Fruit fly (Drosophila melanogaster) whole organism, embryonic: ENCODE data around the gene CG9514.

Experiments
- Abd-B ChIP-seq: fragments of 200-800 bp; sonication (Bioruptor generic); optimal IDR thresholded peaks from 2 replicates; lab custom pipeline; 2018; ENCODE audit warnings: missing biosample characterization, mild to moderate bottlenecking, missing genetic modification characterization, moderate library complexity
- Atf6 ChIP-seq: fragments of 200-800 bp; sonication (Bioruptor generic); IDR thresholded peaks from 2 replicates; pipeline ENCODE4 v1.3.6; 2022; ENCODE audit warnings: missing biosample characterization, missing genetic modification characterization
- CG10431 ChIP-seq: fragments of 200-800 bp; sonication (Bioruptor generic); optimal IDR thresholded peaks from 3 replicates; lab custom pipeline; 2018; ENCODE audit warnings: missing biosample characterization, mild to moderate bottlenecking, missing genetic modification characterization
- CG10543 ChIP-seq: fragments of 200-800 bp; sonication (Bioruptor generic); optimal IDR thresholded peaks from 3 replicates; lab custom pipeline; 2017; ENCODE audit warnings: missing biosample characterization, mild to moderate bottlenecking, missing genetic modification characterization, moderate library complexity
- CG11504 ChIP-seq: fragments of 200-800 bp; sonication (Bioruptor generic); optimal IDR thresholded peaks from 3 replicates; lab custom pipeline; 2019; ENCODE audit warnings: missing biosample characterization, mild to moderate bottlenecking, missing genetic modification characterization, moderate library complexity
- CG12155 ChIP-seq: fragments of 200-800 bp; sonication (Bioruptor generic); optimal IDR thresholded peaks from 3 replicates; lab custom pipeline; 2016; ENCODE audit warnings: missing biosample characterization, missing genetic modification characterization
- CG12299 ChIP-seq: fragments of 200-800 bp; sonication (Bioruptor generic); optimal IDR thresholded peaks from 2 replicates; lab custom pipeline; 2018; ENCODE audit warnings: missing biosample characterization, mild to moderate bottlenecking, missing genetic modification characterization
- CG13424 ChIP-seq: fragments of 200-800 bp; sonication (Bioruptor generic); optimal IDR thresholded peaks from 2 replicates; lab custom pipeline; 2019; ENCODE audit warnings: missing biosample characterization, mild to moderate bottlenecking, missing genetic modification characterization, moderate library complexity
- CG18599 ChIP-seq: fragments of 200-800 bp; sonication (Bioruptor generic); optimal IDR thresholded peaks from 3 replicates; lab custom pipeline; 2017; ENCODE audit warnings: missing biosample characterization, missing genetic modification characterization, mild to moderate bottlenecking, moderate library complexity, missing genetic modification reagents
- CG2889 ChIP-seq: fragments of 200-800 bp; sonication (Bioruptor generic); IDR thresholded peaks from 3 replicates; pipeline ENCODE4 v1.3.6; 2022; ENCODE audit warnings: missing biosample characterization, missing genetic modification characterization
- CG31441 ChIP-seq: fragments of 200-800 bp; sonication (Bioruptor generic); IDR thresholded peaks from 2 replicates; pipeline ENCODE4 v1.3.6; 2022; ENCODE audit warnings: missing biosample characterization, missing genetic modification characterization
- CG3163 ChIP-seq: fragments of 200-800 bp; sonication (Bioruptor generic); optimal IDR thresholded peaks from 3 replicates; lab custom pipeline; 2016; ENCODE audit warnings: missing biosample characterization, missing genetic modification characterization
- CG34376 ChIP-seq: fragments of 200-800 bp; sonication (Bioruptor generic); optimal IDR thresholded peaks from 2 replicates; lab custom pipeline; 2018; ENCODE audit warnings: missing biosample characterization, mild to moderate bottlenecking, missing genetic modification characterization
- CG3838 ChIP-seq: fragments of 200-800 bp; sonication (Bioruptor generic); optimal IDR thresholded peaks from 3 replicates; lab custom pipeline; 2016; ENCODE audit warnings: missing biosample characterization, missing genetic modification characterization
- CG4854 ChIP-seq: fragments of 200-800 bp; sonication (Bioruptor generic); optimal IDR thresholded peaks from 2 replicates; lab custom pipeline; 2016; ENCODE audit warnings: missing biosample characterization, missing genetic modification characterization, inconsistent platforms
- CG6765 ChIP-seq: fragments of 200-800 bp; sonication (Bioruptor generic); optimal IDR thresholded peaks from 3 replicates; lab custom pipeline; 2017; ENCODE audit warnings: missing biosample characterization, mild to moderate bottlenecking, missing genetic modification characterization
- CG6854 ChIP-seq: fragments of 200-800 bp; sonication (Bioruptor generic); optimal IDR thresholded peaks from 3 replicates; lab custom pipeline; 2017; ENCODE audit warnings: missing biosample characterization, mild to moderate bottlenecking, missing genetic modification characterization
- CG8388 ChIP-seq: fragments of 200-800 bp; sonication (Bioruptor generic); optimal IDR thresholded peaks from 2 replicates; lab custom pipeline; 2019; ENCODE audit warnings: missing biosample characterization, mild to moderate bottlenecking, missing genetic modification characterization, moderate library complexity
- CoRest ChIP-seq: fragments of 200-800 bp; sonication (Bioruptor generic); optimal IDR thresholded peaks from 3 replicates; lab custom pipeline; 2018; ENCODE audit warnings: missing biosample characterization, mild to moderate bottlenecking, missing genetic modification characterization, moderate library complexity
- D19B ChIP-seq: fragments of 200-800 bp; sonication (Bioruptor generic); optimal IDR thresholded peaks from 2 replicates; lab custom pipeline; 2017; ENCODE audit warnings: missing biosample characterization, mild to moderate bottlenecking, missing genetic modification characterization
- Deaf1 ChIP-seq: fragments of 200-800 bp; optimal IDR thresholded peaks from 3 replicates; lab custom pipeline; 2019; ENCODE audit warnings: missing biosample characterization, mild to moderate bottlenecking, missing genetic modification characterization, moderate library complexity
- Dfd ChIP-seq, 2 experiments: fragments of >200 bp; optimal IDR thresholded peaks; 2 replicates each; lab custom pipeline; 2017; ENCODE audit warnings: missing biosample characterization in 2 of 2, missing genetic modification characterization in 2 of 2
- Eip74EF ChIP-seq, 2 experiments: fragments of 200-800 bp in 1 of 2; fragments of >200 bp in 1 of 2; sonication (Bioruptor generic) in 1 of 2; optimal IDR thresholded peaks; 2 replicates each; lab custom pipeline; 2017 to 2019; ENCODE audit warnings: missing biosample characterization in 2 of 2, missing genetic modification characterization in 2 of 2, mild to moderate bottlenecking in 1 of 2, moderate library complexity in 1 of 2
- Ets97D ChIP-seq: fragments of 200-800 bp; sonication (Bioruptor generic); optimal IDR thresholded peaks from 3 replicates; lab custom pipeline; 2016; ENCODE audit warnings: missing biosample characterization, missing genetic modification characterization
- H15 ChIP-seq: fragments of 200-800 bp; sonication (Bioruptor generic); IDR thresholded peaks from 3 replicates; pipeline ENCODE4 v1.3.6; 2022; ENCODE audit warnings: missing biosample characterization, missing genetic modification characterization
- H2.0 ChIP-seq: fragments of 200-800 bp; sonication (Bioruptor generic); IDR thresholded peaks from 2 replicates; pipeline ENCODE4 v1.3.6; 2022; ENCODE audit warnings: missing biosample characterization, missing genetic modification characterization
- Hmr ChIP-seq: fragments of 200-800 bp; sonication (Bioruptor generic); optimal IDR thresholded peaks from 3 replicates; lab custom pipeline; 2017; ENCODE audit warnings: mild to moderate bottlenecking, missing biosample characterization, missing genetic modification reagents, missing genetic modification characterization
- MBD-R2 ChIP-seq: fragments of 200-800 bp; sonication (Bioruptor generic); IDR thresholded peaks from 2 replicates; pipeline ENCODE4 v1.3.6; 2022; ENCODE audit warnings: missing biosample characterization, missing genetic modification characterization
- NfI ChIP-seq: fragments of 200-800 bp; sonication (Bioruptor generic); optimal IDR thresholded peaks from 3 replicates; lab custom pipeline; 2018; ENCODE audit warnings: missing biosample characterization, mild to moderate bottlenecking, missing genetic modification characterization, moderate library complexity
- Optix ChIP-seq: fragments of 200-800 bp; sonication (Bioruptor generic); IDR thresholded peaks from 3 replicates; pipeline ENCODE4 v1.3.6; 2022; ENCODE audit warnings: missing biosample characterization, missing genetic modification characterization
- bsh ChIP-seq, 2 experiments: fragments of 200-800 bp; sonication (Bioruptor generic); optimal IDR thresholded peaks; 2 replicates each; lab custom pipeline; 2017 to 2018; ENCODE audit warnings: mild to moderate bottlenecking in 2 of 2, missing biosample characterization in 2 of 2, missing genetic modification characterization in 2 of 2, moderate library complexity in 1 of 2
- caup ChIP-seq: fragments of 200-800 bp; sonication (Bioruptor generic); optimal IDR thresholded peaks from 3 replicates; lab custom pipeline; 2017; ENCODE audit warnings: missing biosample characterization, mild to moderate bottlenecking, missing genetic modification characterization, moderate library complexity; ENCODE audit not compliant: severe bottlenecking
- esg ChIP-seq: fragments of 200-800 bp; sonication (Bioruptor generic); conservative IDR thresholded peaks from 2 replicates; pipeline ENCODE4 v1.3.6; 2022; ENCODE audit warnings: missing biosample characterization, missing genetic modification characterization
- eve ChIP-seq, 2 experiments: fragments of >200 bp; optimal IDR thresholded peaks; 2 replicates each; lab custom pipeline; 2017; ENCODE audit warnings: missing biosample characterization in 2 of 2, missing genetic modification characterization in 2 of 2
- hkb ChIP-seq, 2 experiments: fragments of 200-800 bp in 1 of 2; fragments of >200 bp in 1 of 2; sonication (Bioruptor generic) in 1 of 2; IDR thresholded peaks in 1 of 2; optimal IDR thresholded peaks in 1 of 2; 2 replicates each; pipeline versions ENCODE4 v1.3.6 to Lab custom; 2017 to 2022; ENCODE audit warnings: missing biosample characterization in 1 of 2, missing genetic modification characterization in 1 of 2
- lab ChIP-seq: fragments of 200-800 bp; sonication (Bioruptor generic); optimal IDR thresholded peaks from 3 replicates; lab custom pipeline; 2017; ENCODE audit warnings: missing biosample characterization, missing genetic modification characterization, mild to moderate bottlenecking, moderate library complexity, missing genetic modification reagents
- luna ChIP-seq: fragments of 200-800 bp; sonication (Bioruptor generic); optimal IDR thresholded peaks from 2 replicates; lab custom pipeline; 2016; ENCODE audit warnings: missing biosample characterization, missing genetic modification characterization
- onecut ChIP-seq: fragments of 200-800 bp; sonication (Bioruptor generic); IDR thresholded peaks from 2 replicates; pipeline ENCODE4 v1.3.6; 2022; ENCODE audit warnings: missing biosample characterization, missing genetic modification characterization
- pros ChIP-seq: fragments of 200-800 bp; sonication (Bioruptor generic); optimal IDR thresholded peaks from 3 replicates; lab custom pipeline; 2019; ENCODE audit warnings: missing biosample characterization, mild to moderate bottlenecking, missing genetic modification characterization, moderate library complexity
- row ChIP-seq: fragments of 200-800 bp; sonication (Bioruptor generic); IDR thresholded peaks from 3 replicates; pipeline ENCODE4 v1.3.6; 2022; ENCODE audit warnings: missing biosample characterization, missing genetic modification characterization
- sens ChIP-seq: fragments of 200-800 bp; sonication (Bioruptor generic); peaks from one replicate; lab custom pipeline; 2016; ENCODE audit warnings: missing biosample characterization, missing genetic modification characterization
- seq ChIP-seq: fragments of 200-800 bp; sonication (Bioruptor generic); IDR thresholded peaks from 2 replicates; pipeline ENCODE4 v1.3.6; 2022; ENCODE audit warnings: missing biosample characterization, missing genetic modification characterization
- sna ChIP-seq: fragments of 200-800 bp; sonication (Bioruptor generic); IDR thresholded peaks from 2 replicates; pipeline ENCODE4 v1.3.6; 2022; ENCODE audit warnings: missing biosample characterization, missing genetic modification characterization; ENCODE audit not compliant: partially characterized antibody
- unpg ChIP-seq: fragments of 200-800 bp; sonication (Bioruptor generic); optimal IDR thresholded peaks from 3 replicates; lab custom pipeline; 2018; ENCODE audit warnings: missing biosample characterization, mild to moderate bottlenecking, missing genetic modification characterization, moderate library complexity
- zfh1 ChIP-seq: fragments of 200-800 bp; sonication (Bioruptor generic); IDR thresholded peaks from 3 replicates; pipeline ENCODE4 v1.3.6; 2022; ENCODE audit warnings: missing biosample characterization, missing genetic modification characterization

The CG9514 gene

dm6 chrX:14846116-14846614 is 50.5 kb downstream of the CG9514 start (continued):
- no peak for TF ChIP-seq CG4854 (GFP tag; lab: Kevin White, UChicago)
- no peak for TF ChIP-seq CG6765 (GFP tag; lab: Kevin White, UChicago)

- no peak for TF ChIP-seq CG2889
- no peak for TF ChIP-seq CG12299 (tag; lab: Kevin White, UChicago)
- no peak for TF ChIP-seq CG12155
- no peak for TF ChIP-seq CoRest
- peak; percentile 28 for TF ChIP-seq D19B (GFP tag; lab: Kevin White, UChicago)
- TF ChIP-seq Eip74EF (GFP tag; optimal IDR thresholded peaks at IDR 0.05; lab: Kevin White, UChicago), result no peak
- no peak for TF ChIP-seq MBD-R2 (GFP tag; lab: Robert Waterston, UW)
- TF ChIP-seq CG34376 (GFP tag; lab: Kevin White, UChicago), result no peak
- no peak for TF ChIP-seq luna (GFP tag; lab: Kevin White, UChicago)
Observed at dm6 chrX:14844657-14845056, 52.0 kb downstream of the CG9514 start, which contains the start of gene CG12539. TSS of gene CG12539 (minus strand) at chrX:14844757.

- peak; percentile 28; the same call in 2 of the 3 replicates for TF ChIP-seq row
- TF ChIP-seq Atf6 (GFP tag; lab: Robert Waterston, UW), result peak; percentile 38; the same call in 1 of the 2 replicates
- TF ChIP-seq esg, result no peak
- no peak for TF ChIP-seq H15 (GFP tag; lab: Robert Waterston, UW)
- TF ChIP-seq CG13424 (tag; lab: Kevin White, UChicago), result peak; percentile 7
- TF ChIP-seq CG6854, result no peak
- peak; percentile 42 for TF ChIP-seq CG8388
- peak; percentile 32 for TF ChIP-seq lab (GFP tag; lab: Kevin White, UChicago)
- TF ChIP-seq NfI, result no peak
- peak; percentile 19 for TF ChIP-seq Deaf1 (tag; lab: Kevin White, UChicago)
- peak; percentile 9 for TF ChIP-seq CG18599 (GFP tag; lab: Kevin White, UChicago)
- peak in 1 of 2 experiments; percentile 21 for TF ChIP-seq bsh (GFP tag; optimal IDR thresholded peaks at IDR 0.05; lab: Kevin White, UChicago)
- 0 out of 2 replicates have a peak, but pooled peaks have one; percentile 10 for TF ChIP-seq CG31441
- peak; percentile 34; the same call in 1 of the 3 replicates for TF ChIP-seq zfh1 (GFP tag; lab: Robert Waterston, UW)
- peak; percentile 54 for TF ChIP-seq pros (GFP tag; lab: Kevin White, UChicago)
- peak; percentile 100 for TF ChIP-seq CG10431
- 0 out of 2 replicates have a peak, but pooled peaks have one; percentile 20 for TF ChIP-seq H2.0 (GFP tag; lab: Robert Waterston, UW)
- peak; percentile 2 for TF ChIP-seq unpg
- no peak for TF ChIP-seq CG3163 (GFP tag; lab: Kevin White, UChicago)
- no peak for TF ChIP-seq Dfd (GFP tag; optimal IDR thresholded peaks at IDR 0.05; lab: Kevin White, UChicago)
- TF ChIP-seq CG11504 (tag; lab: Kevin White, UChicago), result peak; percentile 11
- TF ChIP-seq Ets97D (GFP tag; lab: Kevin White, UChicago), result peak; percentile 47
- 0 out of 3 replicates have a peak, but pooled peaks have one; percentile 28 for TF ChIP-seq Optix (GFP tag; lab: Robert Waterston, UW)
- TF ChIP-seq eve (GFP tag; optimal IDR thresholded peaks at IDR 0.05; lab: Kevin White, UChicago), result no peak
- peak; percentile 44 for TF ChIP-seq onecut (GFP tag; lab: Robert Waterston, UW)
- TF ChIP-seq caup (GFP tag; lab: Kevin White, UChicago), result peak; percentile 1
- peak; percentile 62; the same call in 1 of the 2 replicates for TF ChIP-seq seq (GFP tag; lab: Robert Waterston, UW)
- no peak for TF ChIP-seq CG3838 (GFP tag; lab: Kevin White, UChicago)
- TF ChIP-seq sens, result peak; percentile 66
- no peak for TF ChIP-seq Abd-B (GFP tag; lab: Kevin White, UChicago)
- TF ChIP-seq CG10543 (GFP tag; lab: Kevin White, UChicago), result no peak
- TF ChIP-seq hkb (optimal IDR thresholded peaks at IDR 0.05; lab: Kevin White, UChicago), result no peak
- peak; percentile 35; the same call in 1 of the 2 replicates for TF ChIP-seq hkb (GFP tag; IDR thresholded peaks at IDR 0.05; lab: Robert Waterston, UW)
- TF ChIP-seq Hmr, result peak; percentile 28
- TF ChIP-seq sna (GFP tag; lab: Robert Waterston, UW), result no peak
Observed at dm6 chrX:14841893-14842505, 54.7 kb downstream of the CG9514 start.
